Fruit fly (Drosophila melanogaster): ENCODE data around the gene Zcchc7.

The Zcchc7 gene

DNA sequence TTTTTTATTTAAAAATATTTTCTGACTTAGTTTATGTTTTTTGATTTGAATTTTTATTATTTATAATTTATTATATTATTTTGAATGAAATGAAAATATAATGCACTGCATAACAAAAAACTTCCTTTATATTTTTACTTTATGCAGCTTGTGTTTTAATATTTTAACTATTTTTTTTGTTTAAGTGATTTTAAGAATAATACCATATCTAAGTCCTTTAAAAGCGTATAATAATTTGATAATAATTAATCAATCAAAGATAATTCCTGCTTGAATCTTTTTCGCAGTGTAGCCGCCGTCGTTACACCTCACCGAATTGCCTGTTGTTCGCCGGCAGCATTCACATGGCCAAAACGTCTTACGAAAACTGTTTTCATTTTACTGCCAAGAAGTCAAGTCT, 20.0 kb upstream of the Zcchc7 start (continued):
- TF ChIP-seq Ets65A (GFP tag) (peak; percentile 66), CG8924 (tag; optimal IDR thresholded peaks at IDR 0.05) (peak; percentile 29), Ada2b (GFP tag; IDR thresholded peaks at IDR 0.05) (peak; percentile 21; the same call in 1 of the 2 replicates), CG7556 (GFP tag; optimal IDR thresholded peaks at IDR 0.05) (peak; percentile 47), Ssrp (tag; optimal IDR thresholded peaks at IDR 0.05) (peak; percentile 46), CoRest (tag; optimal IDR thresholded peaks at IDR 0.05) (peak; percentile 66), CG31441 (GFP tag; IDR thresholded peaks at IDR 0.05) (peak; percentile 38), az2 (GFP tag; optimal IDR thresholded peaks at IDR 0.05) (peak; percentile 1), CG1024 (GFP tag; IDR thresholded peaks at IDR 0.05) (no peak), CG31224 (GFP tag; IDR thresholded peaks at IDR 0.05) (no peak), CG2889 (GFP tag; IDR thresholded peaks at IDR 0.05) (no peak), bsh (GFP tag; optimal IDR thresholded peaks at IDR 0.05) (peak in 1 of 2 experiments; percentile 10), Med (GFP tag) (no peak), CG9727 (GFP tag; optimal IDR thresholded peaks at IDR 0.05) (peak; percentile 9), Dad (GFP tag; optimal IDR thresholded peaks at IDR 0.05) (no peak), Blimp-1 (GFP tag; optimal IDR thresholded peaks at IDR 0.05) (peak; percentile 23), CG3163 (GFP tag; optimal IDR thresholded peaks at IDR 0.05) (no peak), CG12659 (GFP tag; optimal IDR thresholded peaks at IDR 0.05) (peak; percentile 8), CG4360 (GFP tag; IDR thresholded peaks at IDR 0.05) (no peak), CG2712 (tag; optimal IDR thresholded peaks at IDR 0.05) (peak; percentile 31), Oli (tag; optimal IDR thresholded peaks at IDR 0.05) (peak; percentile 7), CG8359 (GFP tag; optimal IDR thresholded peaks at IDR 0.05; ENCODE audit: borderline replicate concordance) (no peak), CG12071 (GFP tag; optimal IDR thresholded peaks at IDR 0.05) (no peak), CG10267 (tag; optimal IDR thresholded peaks at IDR 0.05) (peak; percentile 20), Hr51 (GFP tag; optimal IDR thresholded peaks at IDR 0.05) (peak in 1 of 2 experiments; percentile 75), HmgZ (tag; optimal IDR thresholded peaks at IDR 0.05) (no peak), fd96Cb (tag; optimal IDR thresholded peaks at IDR 0.05) (peak; percentile 7), CG7372 (GFP tag; IDR thresholded peaks at IDR 0.05) (no peak), exex (tag; optimal IDR thresholded peaks at IDR 0.05) (no peak)

DNA sequence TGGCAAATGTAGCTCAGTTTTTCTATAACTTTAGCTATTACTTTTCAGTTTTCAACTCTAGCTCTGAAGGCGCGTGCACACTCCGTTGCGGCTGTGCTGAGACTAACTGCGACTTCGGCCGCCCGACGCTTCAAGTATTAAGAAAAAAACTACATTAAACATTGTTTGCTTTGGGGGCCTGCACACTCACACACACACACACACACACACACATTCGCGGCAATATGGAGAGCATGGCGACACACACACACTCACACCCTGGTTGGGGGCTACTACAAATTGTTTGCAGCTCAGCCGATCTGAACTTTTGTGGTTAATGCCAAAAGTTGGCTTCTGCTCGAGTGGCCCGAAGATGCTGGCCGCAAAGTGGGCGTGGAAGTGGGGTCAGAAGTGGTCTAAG, 16.2 kb upstream of the Zcchc7 start, which contains the start of gene CG13024:
TSS of gene CG13024 (minus strand) at position 108 of the 400 bp plus-strand sequence.
- TF ChIP-seq CG10959 (GFP tag; IDR thresholded peaks at IDR 0.05) = no peak
- no peak for TF ChIP-seq CTCF (GFP tag; optimal IDR thresholded peaks at IDR 0.05)
- 0 out of 2 replicates have a peak, but pooled peaks have one; percentile 5 for TF ChIP-seq bowl (GFP tag; IDR thresholded peaks at IDR 0.05)
- peak; percentile 43 for TF ChIP-seq cg (GFP tag; optimal IDR thresholded peaks at IDR 0.05)
- peak in 1 of 2 experiments; percentile 8 for TF ChIP-seq Dfd (GFP tag; optimal IDR thresholded peaks at IDR 0.05)
- no peak for TF ChIP-seq sqz (GFP tag; optimal IDR thresholded peaks at IDR 0.05)
- TF ChIP-seq otp (GFP tag; IDR thresholded peaks at IDR 0.05) = peak; percentile 28; the same call in 1 of the 3 replicates
- TF ChIP-seq Med (GFP tag) = peak; percentile 53
- peak; percentile 80; the same call in 2 of the 4 replicates for TF ChIP-seq chinmo (GFP tag; IDR thresholded peaks at IDR 0.05; ENCODE audit: partially characterized antibody)
- no peak for TF ChIP-seq CG12299 (tag; optimal IDR thresholded peaks at IDR 0.05)
- TF ChIP-seq tup (GFP tag; optimal IDR thresholded peaks at IDR 0.05) = no peak
- TF ChIP-seq HLH3B (GFP tag; IDR thresholded peaks at IDR 0.05) = 0 out of 2 replicates have a peak, but pooled peaks have one; percentile 5
- TF ChIP-seq Deaf1 (tag; optimal IDR thresholded peaks at IDR 0.05) = peak; percentile 41

Data from whole organism, embryonic.